Worm (Caenorhabditis elegans) whole organism, L3 larva: ENCODE results near the gene gtap-1.

Experiments used
- ama-1 ChIP-seq: fragments of 150-350 bp; optimal IDR thresholded peaks from 2 replicates; lab custom pipeline; 2018
- nhr-76 ChIP-seq: fragments of 150-350 bp; sonication (generic microtip); optimal IDR thresholded peaks from 5 replicates; lab custom pipeline; 2014; ENCODE audit warnings: missing biosample characterization, missing genetic modification characterization

- TF ChIP-seq ama-1 (lab: Kevin White, UChicago) (no peak), nhr-76 (tag; lab: Kevin White, UChicago) (no peak)
Measured at ce11 chrII:5852007-5852406, 19.0 kb upstream of the gtap-1 start, which contains the start of gene H41C03.2.
